Fruit fly (Drosophila melanogaster): Measurements from ENCODE around the gene Zip71B.

DNA sequence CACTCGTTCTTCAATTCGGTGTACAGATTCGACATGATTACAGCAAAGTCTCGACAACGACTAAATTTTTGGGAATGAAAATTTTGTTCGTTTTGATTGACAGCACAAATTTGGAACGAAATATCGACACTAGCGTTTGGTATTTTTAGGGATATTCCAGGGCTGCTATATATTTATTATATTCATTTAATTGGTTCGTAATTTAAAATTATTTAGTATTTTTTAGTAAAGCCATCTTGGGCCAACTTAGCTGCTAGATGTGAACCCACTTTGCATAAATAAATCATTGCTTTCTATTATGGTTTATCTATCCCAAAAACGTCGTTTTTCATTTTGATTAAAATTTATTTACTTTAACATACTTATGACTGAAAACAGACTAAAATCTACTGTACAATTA lies 50.4 kb downstream of the Zip71B start, which contains the start of gene Rpn12R:
- no peak for TF ChIP-seq Dfd (GFP tag; optimal IDR thresholded peaks at IDR 0.05)
- no peak for TF ChIP-seq CTCF (GFP tag; optimal IDR thresholded peaks at IDR 0.05)
- no peak for TF ChIP-seq emc (GFP tag; optimal IDR thresholded peaks at IDR 0.05)
- no peak for TF ChIP-seq Sry-β (GFP tag; optimal IDR thresholded peaks at IDR 0.05)
- no peak for TF ChIP-seq CG15601 (tag; optimal IDR thresholded peaks at IDR 0.05)
- no peak for TF ChIP-seq CG34422 (GFP tag; IDR thresholded peaks at IDR 0.05)
- TF ChIP-seq Xbp1 (GFP tag; optimal IDR thresholded peaks at IDR 0.05): no peak
- TF ChIP-seq CG9797 (GFP tag; optimal IDR thresholded peaks at IDR 0.05): no peak
- TF ChIP-seq CG1529 (GFP tag; optimal IDR thresholded peaks at IDR 0.05): no peak
- TF ChIP-seq Mad (GFP tag; optimal IDR thresholded peaks at IDR 0.05): no peak
- no peak for TF ChIP-seq dan (GFP tag; IDR thresholded peaks at IDR 0.05)
- no peak for TF ChIP-seq CG7928 (GFP tag; optimal IDR thresholded peaks at IDR 0.05)
